Fruit fly (Drosophila melanogaster) whole organism, embryonic: ENCODE results near the gene CG6602.

Experiments used
- Awh ChIP-seq: fragments of 200-800 bp; sonication (Bioruptor generic); IDR thresholded peaks from 2 replicates; pipeline ENCODE4, ENCODE4 v1.3.6; 2022; ENCODE audit warnings: missing biosample characterization, missing genetic modification characterization
- CG1024 ChIP-seq: fragments of 200-800 bp; sonication (Bioruptor generic); IDR thresholded peaks from 2 replicates; pipeline ENCODE4 v1.3.6; 2022; ENCODE audit warnings: missing biosample characterization, missing genetic modification characterization
- CG10366 ChIP-seq: fragments of 200-800 bp; sonication (Bioruptor generic); IDR thresholded peaks from 2 replicates; pipeline ENCODE4 v1.3.6; 2022; ENCODE audit warnings: missing biosample characterization, missing genetic modification characterization
- CG10462 ChIP-seq: fragments of 200-800 bp; sonication (Bioruptor generic); optimal IDR thresholded peaks from 2 replicates; lab custom pipeline; 2016; ENCODE audit warnings: missing biosample characterization, missing genetic modification characterization
- CG11093 ChIP-seq: fragments of 200-800 bp; sonication (Bioruptor generic); IDR thresholded peaks from 3 replicates; pipeline ENCODE4 v1.3.6; 2022; ENCODE audit warnings: missing biosample characterization, missing genetic modification characterization
- CG11456 ChIP-seq: fragments of 200-800 bp; sonication (Bioruptor generic); IDR thresholded peaks from 3 replicates; pipeline ENCODE4 v1.3.6; 2022; ENCODE audit warnings: missing biosample characterization, missing genetic modification characterization
- CG12659 ChIP-seq: fragments of 200-800 bp; sonication (Bioruptor generic); optimal IDR thresholded peaks from 3 replicates; lab custom pipeline; 2017; ENCODE audit warnings: mild to moderate bottlenecking, missing biosample characterization, missing genetic modification reagents, missing genetic modification characterization
- CG18476 ChIP-seq: fragments of 200-800 bp; sonication (Bioruptor generic); optimal IDR thresholded peaks from 2 replicates; lab custom pipeline; 2016; ENCODE audit warnings: missing biosample characterization, mild to moderate bottlenecking, missing genetic modification characterization
- CG18764 ChIP-seq: fragments of 200-800 bp; sonication (Bioruptor generic); optimal IDR thresholded peaks from 3 replicates; lab custom pipeline; 2016; ENCODE audit warnings: missing biosample characterization, missing genetic modification characterization
- CG2120 ChIP-seq: fragments of 200-800 bp; sonication (Bioruptor generic); optimal IDR thresholded peaks from 3 replicates; lab custom pipeline; 2016; ENCODE audit warnings: missing biosample characterization, missing genetic modification characterization
- CG30431 ChIP-seq: fragments of 200-800 bp; sonication (Bioruptor generic); optimal IDR thresholded peaks from 2 replicates; lab custom pipeline; 2017; ENCODE audit warnings: missing biosample characterization, missing genetic modification characterization
- CG34224 ChIP-seq: fragments of 200-800 bp; sonication (Bioruptor generic); IDR thresholded peaks from 3 replicates; pipeline ENCODE4 v1.3.6; 2022; ENCODE audit warnings: missing biosample characterization, missing genetic modification characterization; ENCODE audit not compliant: partially characterized antibody
- CG3838 ChIP-seq: fragments of 200-800 bp; sonication (Bioruptor generic); optimal IDR thresholded peaks from 3 replicates; lab custom pipeline; 2016; ENCODE audit warnings: missing biosample characterization, missing genetic modification characterization
- CG4730 ChIP-seq: fragments of 200-800 bp; sonication (Bioruptor generic); IDR thresholded peaks from 2 replicates; pipeline ENCODE4 v1.3.6; 2022; ENCODE audit warnings: missing biosample characterization, missing genetic modification characterization
- CG6689 ChIP-seq: fragments of 200-800 bp; sonication (Bioruptor generic); IDR thresholded peaks from 2 replicates; pipeline ENCODE4 v1.3.6; 2022; ENCODE audit warnings: missing biosample characterization, missing genetic modification characterization
- CG7839 ChIP-seq: fragments of 200-800 bp; sonication (Bioruptor generic); optimal IDR thresholded peaks from 3 replicates; lab custom pipeline; 2018; ENCODE audit warnings: missing biosample characterization, mild to moderate bottlenecking, missing genetic modification characterization, moderate library complexity
- CG8359 ChIP-seq: fragments of 200-800 bp; sonication (Bioruptor generic); optimal IDR thresholded peaks from 2 replicates; lab custom pipeline; 2017; ENCODE audit warnings: missing biosample characterization, mild to moderate bottlenecking, missing genetic modification characterization, borderline replicate concordance
- CG8388 ChIP-seq: fragments of 200-800 bp; sonication (Bioruptor generic); optimal IDR thresholded peaks from 2 replicates; lab custom pipeline; 2019; ENCODE audit warnings: missing biosample characterization, mild to moderate bottlenecking, missing genetic modification characterization, moderate library complexity
- CHES-1-like ChIP-seq: fragments of 200-800 bp; sonication (Bioruptor generic); optimal IDR thresholded peaks from 2 replicates; lab custom pipeline; 2016; ENCODE audit warnings: missing biosample characterization, missing genetic modification characterization
- Doc3 ChIP-seq: fragments of 200-800 bp; sonication (Bioruptor generic); IDR thresholded peaks from 3 replicates; pipeline ENCODE4 v1.3.6; 2022; ENCODE audit warnings: missing biosample characterization, missing genetic modification characterization; ENCODE audit not compliant: partially characterized antibody
- Elba2 ChIP-seq: fragments of 200-800 bp; sonication (Bioruptor generic); optimal IDR thresholded peaks from 3 replicates; lab custom pipeline; 2016; ENCODE audit warnings: missing biosample characterization, missing genetic modification characterization
- H15 ChIP-seq: fragments of 200-800 bp; sonication (Bioruptor generic); IDR thresholded peaks from 3 replicates; pipeline ENCODE4 v1.3.6; 2022; ENCODE audit warnings: missing biosample characterization, missing genetic modification characterization
- MESR4 ChIP-seq: fragments of 200-800 bp; sonication (Bioruptor generic); optimal IDR thresholded peaks from 2 replicates; lab custom pipeline; 2018; ENCODE audit warnings: missing biosample characterization, mild to moderate bottlenecking, missing genetic modification characterization, moderate library complexity
- NK7.1 ChIP-seq: fragments of 200-800 bp; sonication (Bioruptor generic); optimal IDR thresholded peaks from 3 replicates; lab custom pipeline; 2016; ENCODE audit warnings: missing biosample characterization, missing genetic modification characterization
- NfI ChIP-seq: fragments of 200-800 bp; sonication (Bioruptor generic); optimal IDR thresholded peaks from 3 replicates; lab custom pipeline; 2018; ENCODE audit warnings: missing biosample characterization, mild to moderate bottlenecking, missing genetic modification characterization, moderate library complexity
- Six4 ChIP-seq: fragments of 200-800 bp; sonication (Bioruptor generic); optimal IDR thresholded peaks from 2 replicates; lab custom pipeline; 2016; ENCODE audit warnings: missing biosample characterization, missing genetic modification characterization
- Trl ChIP-seq, 3 experiments: fragments of >200 bp in 2 of 3; fragments of 200-800 bp in 1 of 3; sonication (Bioruptor generic) in 1 of 3; optimal IDR thresholded peaks; 2 replicates in 1 of 3; 3 replicates in 2 of 3; lab custom pipeline; 2016 to 2017; ENCODE audit warnings: missing biosample characterization in 1 of 3, missing genetic modification characterization in 1 of 3
- Vsx1 ChIP-seq: fragments of 200-800 bp; sonication (Bioruptor generic); optimal IDR thresholded peaks from 2 replicates; lab custom pipeline; 2017; ENCODE audit warnings: missing biosample characterization, mild to moderate bottlenecking, missing genetic modification characterization, missing genetic modification reagents
- Xrp1 ChIP-seq: fragments of 200-800 bp; sonication (Bioruptor generic); IDR thresholded peaks from 2 replicates; pipeline ENCODE4 v1.3.6; 2022; ENCODE audit warnings: missing biosample characterization, missing genetic modification characterization
- al ChIP-seq: fragments of 200-800 bp; sonication (Bioruptor generic); IDR thresholded peaks from 2 replicates; pipeline ENCODE4 v1.3.6; 2022; ENCODE audit warnings: missing biosample characterization, missing genetic modification characterization
- ase ChIP-seq: fragments of 200-800 bp; sonication (Bioruptor generic); IDR thresholded peaks from 3 replicates; pipeline ENCODE4 v1.3.6; 2022; ENCODE audit warnings: missing biosample characterization, missing genetic modification characterization
- bcd ChIP-seq: fragments of 200-800 bp; sonication (Bioruptor generic); optimal IDR thresholded peaks from 2 replicates; lab custom pipeline; 2017; ENCODE audit warnings: missing biosample characterization, mild to moderate bottlenecking, missing genetic modification characterization
- crc ChIP-seq: fragments of 200-800 bp; sonication (Bioruptor generic); optimal IDR thresholded peaks from 2 replicates; lab custom pipeline; 2016; ENCODE audit warnings: missing biosample characterization, missing genetic modification characterization
- dimm ChIP-seq: fragments of 200-800 bp; sonication (Bioruptor generic); IDR thresholded peaks from 2 replicates; pipeline ENCODE4 v1.3.6; 2022; ENCODE audit warnings: missing biosample characterization, missing genetic modification characterization
- disco-r ChIP-seq: fragments of 200-800 bp; sonication (Bioruptor generic); optimal IDR thresholded peaks from 2 replicates; lab custom pipeline; 2016; ENCODE audit warnings: missing biosample characterization, missing genetic modification characterization
- fd3F ChIP-seq: fragments of 200-800 bp; sonication (Bioruptor generic); optimal IDR thresholded peaks from 2 replicates; lab custom pipeline; 2018; ENCODE audit warnings: missing biosample characterization, mild to moderate bottlenecking, missing genetic modification characterization, moderate library complexity
- fru ChIP-seq: fragments of >200 bp; optimal IDR thresholded peaks from 2 replicates; lab custom pipeline; 2017
- fu2 ChIP-seq: fragments of 200-800 bp; sonication (Bioruptor generic); optimal IDR thresholded peaks from 2 replicates; lab custom pipeline; 2016; ENCODE audit warnings: missing biosample characterization, missing genetic modification characterization
- gcm2 ChIP-seq: fragments of 200-800 bp; sonication (Bioruptor generic); optimal IDR thresholded peaks from 2 replicates; lab custom pipeline; 2016; ENCODE audit warnings: missing biosample characterization, missing genetic modification characterization
- hb ChIP-seq: fragments of 200-800 bp; sonication (Bioruptor generic); IDR thresholded peaks from 3 replicates; pipeline ENCODE4 v1.3.6; 2022; ENCODE audit warnings: missing biosample characterization, missing genetic modification characterization; ENCODE audit not compliant: partially characterized antibody
- maf-S ChIP-seq: fragments of 200-800 bp; sonication (Bioruptor generic); optimal IDR thresholded peaks from 2 replicates; lab custom pipeline; 2016; ENCODE audit warnings: missing biosample characterization, missing genetic modification characterization
- nerfin-2 ChIP-seq: fragments of 200-800 bp; sonication (Bioruptor generic); IDR thresholded peaks from 2 replicates; pipeline ENCODE4 v1.3.6; 2022; ENCODE audit warnings: missing biosample characterization, missing genetic modification characterization; ENCODE audit not compliant: partially characterized antibody
- repo ChIP-seq: fragments of 200-800 bp; sonication (Bioruptor generic); optimal IDR thresholded peaks from 2 replicates; lab custom pipeline; 2016; ENCODE audit warnings: missing biosample characterization, missing genetic modification characterization
- salm ChIP-seq: fragments of 200-800 bp; sonication (Bioruptor generic); optimal IDR thresholded peaks from 2 replicates; lab custom pipeline; 2018; ENCODE audit warnings: missing biosample characterization, mild to moderate bottlenecking, missing genetic modification characterization
- scrt ChIP-seq: fragments of 200-800 bp; sonication (Bioruptor generic); optimal IDR thresholded peaks from 2 replicates; lab custom pipeline; 2018; ENCODE audit warnings: missing biosample characterization, mild to moderate bottlenecking, missing genetic modification characterization, moderate library complexity
- toy ChIP-seq: fragments of 200-800 bp; sonication (Bioruptor generic); IDR thresholded peaks from 2 replicates; pipeline ENCODE4 v1.3.6; 2022; ENCODE audit warnings: missing biosample characterization, missing genetic modification characterization
- trh ChIP-seq: fragments of 200-800 bp; sonication (Bioruptor generic); optimal IDR thresholded peaks from 2 replicates; lab custom pipeline; 2016; ENCODE audit warnings: missing biosample characterization, missing genetic modification characterization
- tup ChIP-seq: fragments of 200-800 bp; sonication (Bioruptor generic); optimal IDR thresholded peaks from 2 replicates; lab custom pipeline; 2016; ENCODE audit warnings: missing biosample characterization, mild to moderate bottlenecking, missing genetic modification characterization, moderate library complexity
- z ChIP-seq: fragments of 200-800 bp; sonication (Bioruptor generic); IDR thresholded peaks from 3 replicates; pipeline ENCODE4 v1.3.6; 2022; ENCODE audit warnings: missing biosample characterization, missing genetic modification characterization
- zfh2 ChIP-seq: fragments of 200-800 bp; sonication (Bioruptor generic); optimal IDR thresholded peaks from 2 replicates; lab custom pipeline; 2016; ENCODE audit warnings: missing biosample characterization, missing genetic modification characterization

CG6602 gene

dm6 chr3L:6071454-6072189 is at the start of gene CG6602 (continued):
- TF ChIP-seq zfh2 (GFP tag; lab: Kevin White, UChicago) (peak; percentile 38), bcd (GFP tag; lab: Kevin White, UChicago) (peak; percentile 87), dimm (GFP tag; lab: Robert Waterston, UW) (no peak), CG6689 (GFP tag; lab: Robert Waterston, UW) (no peak), CG11456 (peak; percentile 89), MESR4 (GFP tag; lab: Kevin White, UChicago) (no peak), fd3F (GFP tag; lab: Kevin White, UChicago) (peak; percentile 55), scrt (GFP tag; lab: Kevin White, UChicago) (peak; percentile 67), Six4 (peak; percentile 26), trh (GFP tag; lab: Kevin White, UChicago) (peak; percentile 30), NK7.1 (GFP tag; lab: Kevin White, UChicago) (no peak), hb (GFP tag; lab: Robert Waterston, UW) (no peak), Elba2 (no peak), CHES-1-like (GFP tag; lab: Kevin White, UChicago) (peak; percentile 47), Xrp1 (no peak), al (GFP tag; lab: Robert Waterston, UW) (peak; percentile 68), CG12659 (peak; percentile 56), gcm2 (GFP tag; lab: Kevin White, UChicago) (no peak), fru (lab: Kevin White, UChicago) (no peak), disco-r (GFP tag; lab: Kevin White, UChicago) (peak; percentile 40), Doc3 (GFP tag; lab: Robert Waterston, UW) (no peak), CG10462 (no peak), Trl (optimal IDR thresholded peaks at IDR 0.05; lab: Kevin White, UChicago) (no peak), Trl (GFP tag; optimal IDR thresholded peaks at IDR 0.05; lab: Kevin White, UChicago) (peak; percentile 62), CG34224 (GFP tag; lab: Robert Waterston, UW) (no peak), Vsx1 (GFP tag; lab: Kevin White, UChicago) (peak; percentile 63), CG4730 (GFP tag; lab: Robert Waterston, UW) (peak; percentile 45), NfI (GFP tag; lab: Kevin White, UChicago) (peak; percentile 90), CG2120 (GFP tag; lab: Kevin White, UChicago) (peak; percentile 6), CG7839 (tag; lab: Kevin White, UChicago) (peak; percentile 73), CG11093 (no peak), CG18764 (GFP tag; lab: Kevin White, UChicago) (peak; percentile 71), CG1024 (GFP tag; lab: Robert Waterston, UW) (peak; percentile 77), toy (GFP tag; lab: Robert Waterston, UW) (peak; percentile 42; the same call in 1 of the 2 replicates), tup (GFP tag; lab: Kevin White, UChicago) (no peak), repo (peak; percentile 42), nerfin-2 (GFP tag; lab: Robert Waterston, UW) (no peak), CG8388 (peak; percentile 32), CG8359 (GFP tag; lab: Kevin White, UChicago) (peak; percentile 51), ase (peak; percentile 83), CG10366 (GFP tag; lab: Robert Waterston, UW) (peak; percentile 71), H15 (peak; percentile 83), maf-S (peak; percentile 21), CG3838 (GFP tag; lab: Kevin White, UChicago) (no peak), CG18476 (peak; percentile 39), salm (tag; lab: Kevin White, UChicago) (no peak), z (no peak), crc (GFP tag; lab: Kevin White, UChicago) (peak; percentile 25), Awh (GFP tag; lab: Robert Waterston, UW) (peak; percentile 34; the same call in 1 of the 2 replicates), fu2 (GFP tag; lab: Kevin White, UChicago) (peak; percentile 30), CG30431 (peak; percentile 67)
